Fruit fly (Drosophila melanogaster) whole organism, pupa: ENCODE results near the gene axo.

ENCODE experiments used
- CG10348 ChIP-seq: fragments of 200-800 bp; sonication (Bioruptor generic); IDR thresholded peaks from 2 replicates; pipeline ENCODE4 v1.3.6; 2022; ENCODE audit warnings: missing biosample characterization, missing genetic modification characterization
- CG32121 ChIP-seq: fragments of 200-800 bp; sonication (Bioruptor generic); IDR thresholded peaks from 2 replicates; pipeline ENCODE4 v1.3.6; 2022; ENCODE audit warnings: missing biosample characterization, missing genetic modification characterization
- CG34367 ChIP-seq: fragments of 200-800 bp; sonication (Bioruptor generic); optimal IDR thresholded peaks from 2 replicates; lab custom pipeline; 2018; ENCODE audit warnings: missing biosample characterization, mild to moderate bottlenecking, missing genetic modification characterization
- CG4496 ChIP-seq: fragments of 200-800 bp; sonication (Bioruptor generic); IDR thresholded peaks from 3 replicates; pipeline ENCODE4 v1.3.6; 2022; ENCODE audit warnings: missing biosample characterization, missing genetic modification characterization
- D1 ChIP-seq: fragments of 200-800 bp; sonication (Bioruptor generic); optimal IDR thresholded peaks from 2 replicates; lab custom pipeline; 2018; ENCODE audit warnings: missing biosample characterization, mild to moderate bottlenecking, missing genetic modification characterization, moderate library complexity
- EcR ChIP-seq: fragments of 200-800 bp; sonication (Bioruptor generic); optimal IDR thresholded peaks from 3 replicates; lab custom pipeline; 2019; ENCODE audit warnings: missing biosample characterization, missing genetic modification characterization, mild to moderate bottlenecking, moderate library complexity, missing genetic modification reagents
- fd96Ca ChIP-seq: fragments of 200-800 bp; sonication (Bioruptor generic); IDR thresholded peaks from 3 replicates; pipeline ENCODE4 v1.3.6; 2022; ENCODE audit warnings: missing biosample characterization, missing genetic modification characterization
- rn ChIP-seq: fragments of 200-800 bp; sonication (Bioruptor generic); IDR thresholded peaks from 2 replicates; pipeline ENCODE4 v1.3.6; 2022; ENCODE audit warnings: missing biosample characterization, missing genetic modification characterization

DNA sequence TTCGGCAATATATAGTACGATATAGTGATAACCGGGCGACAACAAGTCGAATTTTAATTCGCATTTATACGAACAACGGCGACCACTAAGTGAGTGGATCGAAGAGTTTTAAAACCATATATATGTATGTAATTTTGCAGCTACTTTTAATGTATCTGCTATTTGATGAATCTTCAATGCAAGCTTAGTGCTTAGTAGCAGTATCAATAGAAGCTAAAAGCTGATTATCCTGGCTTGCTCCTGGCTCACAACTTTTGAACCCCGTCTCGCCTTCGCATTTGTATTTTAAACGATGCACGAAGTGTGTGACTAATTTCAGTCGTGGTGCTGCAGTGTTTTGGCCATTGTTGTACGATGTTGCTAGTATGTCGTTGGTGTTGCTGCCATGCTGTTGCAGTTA lies 49.5 kb upstream of the axo start:
- TF ChIP-seq EcR (GFP tag; lab: Kevin White, UChicago) (no peak), fd96Ca (GFP tag; lab: Robert Waterston, UW) (peak; percentile 62; the same call in 2 of the 3 replicates), CG10348 (GFP tag; lab: Robert Waterston, UW) (peak; percentile 35; the same call in 1 of the 2 replicates), CG34367 (no peak), CG4496 (GFP tag; lab: Robert Waterston, UW) (peak; percentile 60; the same call in 1 of the 3 replicates), rn (GFP tag; lab: Robert Waterston, UW) (no peak), D1 (no peak), CG32121 (GFP tag; lab: Robert Waterston, UW) (peak; percentile 76)
